Fruit fly (Drosophila melanogaster) whole organism, embryonic: Measurements from ENCODE around the gene Bet3.

Experiments
- BtbVII ChIP-seq: fragments of 200-800 bp; sonication (Bioruptor generic); optimal IDR thresholded peaks from 3 replicates; lab custom pipeline; 2017; ENCODE audit warnings: missing biosample characterization, mild to moderate bottlenecking, missing genetic modification characterization
- CG11560 ChIP-seq: fragments of 200-800 bp; sonication (Bioruptor generic); IDR thresholded peaks from 3 replicates; pipeline ENCODE4 v1.3.6; 2022; ENCODE audit warnings: missing biosample characterization, missing genetic modification characterization
- CG12104 ChIP-seq: fragments of 200-800 bp; sonication (Bioruptor generic); optimal IDR thresholded peaks from 3 replicates; lab custom pipeline; 2016; ENCODE audit warnings: missing biosample characterization, missing genetic modification characterization
- CG14050 ChIP-seq: fragments of 200-800 bp; sonication (Bioruptor generic); IDR thresholded peaks from 3 replicates; pipeline ENCODE4 v1.3.6; 2022; ENCODE audit warnings: missing biosample characterization, missing genetic modification characterization
- CG14667 ChIP-seq: fragments of 200-800 bp; sonication (Bioruptor generic); IDR thresholded peaks from 2 replicates; pipeline ENCODE4 v1.3.6; 2022; ENCODE audit warnings: missing biosample characterization, missing genetic modification characterization
- CG15269 ChIP-seq: fragments of 200-800 bp; sonication (Bioruptor generic); optimal IDR thresholded peaks from 2 replicates; lab custom pipeline; 2018; ENCODE audit warnings: missing biosample characterization, mild to moderate bottlenecking, missing genetic modification characterization, moderate library complexity
- CG16863 ChIP-seq: fragments of 200-800 bp; sonication (Bioruptor generic); optimal IDR thresholded peaks from 3 replicates; lab custom pipeline; 2016; ENCODE audit warnings: missing biosample characterization, missing genetic modification characterization
- CG18764 ChIP-seq: fragments of 200-800 bp; sonication (Bioruptor generic); optimal IDR thresholded peaks from 3 replicates; lab custom pipeline; 2016; ENCODE audit warnings: missing biosample characterization, missing genetic modification characterization
- CG34422 ChIP-seq: fragments of 200-800 bp; sonication (Bioruptor generic); IDR thresholded peaks from 3 replicates; pipeline ENCODE4 v1.3.6; 2022; ENCODE audit warnings: missing biosample characterization, missing genetic modification characterization
- CG6854 ChIP-seq: fragments of 200-800 bp; sonication (Bioruptor generic); optimal IDR thresholded peaks from 3 replicates; lab custom pipeline; 2017; ENCODE audit warnings: missing biosample characterization, mild to moderate bottlenecking, missing genetic modification characterization
- CG7786 ChIP-seq: fragments of 200-800 bp; sonication (Bioruptor generic); optimal IDR thresholded peaks from 2 replicates; lab custom pipeline; 2016; ENCODE audit warnings: missing biosample characterization, missing genetic modification characterization
- CG7839 ChIP-seq: fragments of 200-800 bp; sonication (Bioruptor generic); optimal IDR thresholded peaks from 3 replicates; lab custom pipeline; 2018; ENCODE audit warnings: missing biosample characterization, mild to moderate bottlenecking, missing genetic modification characterization, moderate library complexity
- CG8359 ChIP-seq: fragments of 200-800 bp; sonication (Bioruptor generic); optimal IDR thresholded peaks from 2 replicates; lab custom pipeline; 2017; ENCODE audit warnings: missing biosample characterization, mild to moderate bottlenecking, missing genetic modification characterization, borderline replicate concordance
- CG9437 ChIP-seq: fragments of 200-800 bp; sonication (Bioruptor generic); optimal IDR thresholded peaks from 2 replicates; lab custom pipeline; 2018; ENCODE audit warnings: missing biosample characterization, mild to moderate bottlenecking, missing genetic modification characterization
- CHES-1-like ChIP-seq: fragments of 200-800 bp; sonication (Bioruptor generic); optimal IDR thresholded peaks from 2 replicates; lab custom pipeline; 2016; ENCODE audit warnings: missing biosample characterization, missing genetic modification characterization
- Gsc ChIP-seq: fragments of 200-800 bp; sonication (Bioruptor generic); IDR thresholded peaks from 2 replicates; pipeline ENCODE4 v1.3.6; 2022; ENCODE audit warnings: missing biosample characterization, missing genetic modification characterization
- HLHmδ ChIP-seq: fragments of 200-800 bp; sonication (Bioruptor generic); optimal IDR thresholded peaks from 2 replicates; lab custom pipeline; 2018; ENCODE audit warnings: missing biosample characterization, mild to moderate bottlenecking, missing genetic modification characterization, moderate library complexity
- Hand ChIP-seq: fragments of 200-800 bp; sonication (Bioruptor generic); optimal IDR thresholded peaks from 2 replicates; lab custom pipeline; 2017; ENCODE audit warnings: mild to moderate bottlenecking, missing biosample characterization, missing genetic modification reagents, missing genetic modification characterization
- Poxn ChIP-seq: fragments of 200-800 bp; sonication (Bioruptor generic); IDR thresholded peaks from 2 replicates; pipeline ENCODE4 v1.3.6; 2022; ENCODE audit warnings: missing biosample characterization, missing genetic modification characterization
- Sin3A ChIP-seq: fragments of >200 bp; optimal IDR thresholded peaks from 2 replicates; lab custom pipeline; 2018
- Usf ChIP-seq: fragments of 200-800 bp; sonication (Bioruptor generic); optimal IDR thresholded peaks from 2 replicates; lab custom pipeline; 2017; ENCODE audit warnings: missing genotype, missing biosample characterization, missing genetic modification characterization
- ara ChIP-seq: fragments of 200-800 bp; sonication (Bioruptor generic); IDR thresholded peaks from 2 replicates; pipeline ENCODE4 v1.3.6; 2022; ENCODE audit warnings: missing biosample characterization, missing genetic modification characterization
- btn ChIP-seq: fragments of 200-800 bp; sonication (Bioruptor generic); optimal IDR thresholded peaks from 2 replicates; lab custom pipeline; 2016; ENCODE audit warnings: missing biosample characterization, missing genetic modification characterization
- crp ChIP-seq, 2 experiments: fragments of 200-800 bp; sonication (Bioruptor generic); optimal IDR thresholded peaks; 2 replicates in 1 of 2; 3 replicates in 1 of 2; lab custom pipeline; 2017; ENCODE audit warnings: missing biosample characterization in 2 of 2, missing genetic modification characterization in 2 of 2, mild to moderate bottlenecking in 1 of 2, moderate library complexity in 1 of 2
- cwo ChIP-seq: fragments of 200-800 bp; sonication (Bioruptor generic); optimal IDR thresholded peaks from 3 replicates; lab custom pipeline; 2017; ENCODE audit warnings: missing biosample characterization, missing genetic modification characterization, mild to moderate bottlenecking, moderate library complexity, missing genetic modification reagents
- da ChIP-seq: fragments of 200-800 bp; sonication (Bioruptor generic); optimal IDR thresholded peaks from 2 replicates; lab custom pipeline; 2016; ENCODE audit warnings: missing biosample characterization, missing genetic modification characterization
- dimm ChIP-seq: fragments of 200-800 bp; sonication (Bioruptor generic); IDR thresholded peaks from 2 replicates; pipeline ENCODE4 v1.3.6; 2022; ENCODE audit warnings: missing biosample characterization, missing genetic modification characterization
- ems ChIP-seq: fragments of 200-800 bp; sonication (Bioruptor generic); optimal IDR thresholded peaks from 3 replicates; lab custom pipeline; 2016; ENCODE audit warnings: missing biosample characterization, missing genetic modification characterization
- en ChIP-seq: fragments of 200-800 bp; sonication (Bioruptor generic); optimal IDR thresholded peaks from 2 replicates; lab custom pipeline; 2016; ENCODE audit warnings: missing biosample characterization, missing genetic modification characterization
- fru ChIP-seq: fragments of >200 bp; optimal IDR thresholded peaks from 2 replicates; lab custom pipeline; 2017
- gcm2 ChIP-seq: fragments of 200-800 bp; sonication (Bioruptor generic); optimal IDR thresholded peaks from 2 replicates; lab custom pipeline; 2016; ENCODE audit warnings: missing biosample characterization, missing genetic modification characterization
- gem ChIP-seq: fragments of 200-800 bp; sonication (Bioruptor generic); optimal IDR thresholded peaks from 2 replicates; lab custom pipeline; 2019; ENCODE audit warnings: missing biosample characterization, mild to moderate bottlenecking, missing genetic modification characterization, moderate library complexity
- grau ChIP-seq: fragments of 200-800 bp; optimal IDR thresholded peaks from 3 replicates; lab custom pipeline; 2019; ENCODE audit warnings: missing biosample characterization, mild to moderate bottlenecking, missing genetic modification characterization, moderate library complexity
- gro ChIP-seq: fragments of 200-800 bp; sonication (Bioruptor generic); optimal IDR thresholded peaks from 2 replicates; lab custom pipeline; 2016; ENCODE audit warnings: missing biosample characterization, missing genetic modification characterization
- gt ChIP-seq: fragments of 200-800 bp; sonication (Bioruptor generic); IDR thresholded peaks from 2 replicates; pipeline ENCODE4 v1.3.6; 2022; ENCODE audit warnings: missing biosample characterization, missing genetic modification characterization
- insv ChIP-seq, 2 experiments: fragments of 200-800 bp; sonication (Bioruptor generic); optimal IDR thresholded peaks; 3 replicates each; lab custom pipeline; 2016 to 2018; ENCODE audit warnings: missing biosample characterization in 2 of 2, missing genetic modification characterization in 2 of 2
- jigr1 ChIP-seq: fragments of 200-800 bp; sonication (Bioruptor generic); IDR thresholded peaks from 3 replicates; pipeline ENCODE4 v1.3.6; 2022; ENCODE audit warnings: missing biosample characterization, missing genetic modification characterization
- ken ChIP-seq: fragments of 200-800 bp; sonication (Bioruptor generic); IDR thresholded peaks from 3 replicates; pipeline ENCODE4 v1.3.6; 2022; ENCODE audit warnings: missing biosample characterization, missing genetic modification characterization
- mirr ChIP-seq: fragments of 200-800 bp; sonication (Bioruptor generic); optimal IDR thresholded peaks from 3 replicates; lab custom pipeline; 2018; ENCODE audit warnings: missing biosample characterization, mild to moderate bottlenecking, missing genetic modification characterization
- oc ChIP-seq: fragments of 200-800 bp; sonication (Bioruptor generic); optimal IDR thresholded peaks from 2 replicates; lab custom pipeline; 2018; ENCODE audit warnings: missing biosample characterization, mild to moderate bottlenecking, missing genetic modification characterization, moderate library complexity
- pnt ChIP-seq: fragments of 200-800 bp; sonication (Bioruptor generic); optimal IDR thresholded peaks from 3 replicates; lab custom pipeline; 2016; ENCODE audit warnings: missing biosample characterization, missing genetic modification characterization
- psq ChIP-seq: fragments of 200-800 bp; sonication (Bioruptor generic); optimal IDR thresholded peaks from 2 replicates; lab custom pipeline; 2017; ENCODE audit warnings: missing biosample characterization, missing genetic modification characterization
- rib ChIP-seq: fragments of 200-800 bp; sonication (Bioruptor generic); IDR thresholded peaks from 2 replicates; pipeline ENCODE4 v1.3.6; 2022; ENCODE audit warnings: missing biosample characterization, missing genetic modification characterization
- sisA ChIP-seq: fragments of 200-800 bp; sonication (Bioruptor generic); IDR thresholded peaks from 2 replicates; pipeline ENCODE4 v1.3.6; 2022; ENCODE audit warnings: missing biosample characterization, missing genetic modification characterization
- tap ChIP-seq: fragments of 200-800 bp; optimal IDR thresholded peaks from 3 replicates; lab custom pipeline; 2019; ENCODE audit warnings: missing biosample characterization, mild to moderate bottlenecking, missing genetic modification characterization, moderate library complexity
- tll ChIP-seq, 2 experiments: fragments of 200-800 bp in 1 of 2; fragments of >200 bp in 1 of 2; sonication (Bioruptor generic) in 1 of 2; optimal IDR thresholded peaks; 2 replicates each; lab custom pipeline; 2017 to 2019; ENCODE audit warnings: missing biosample characterization in 2 of 2, missing genetic modification characterization in 2 of 2, mild to moderate bottlenecking in 1 of 2, moderate library complexity in 1 of 2
- toy ChIP-seq: fragments of 200-800 bp; sonication (Bioruptor generic); IDR thresholded peaks from 2 replicates; pipeline ENCODE4 v1.3.6; 2022; ENCODE audit warnings: missing biosample characterization, missing genetic modification characterization
- trh ChIP-seq: fragments of 200-800 bp; sonication (Bioruptor generic); optimal IDR thresholded peaks from 2 replicates; lab custom pipeline; 2016; ENCODE audit warnings: missing biosample characterization, missing genetic modification characterization
- twi ChIP-seq: fragments of 200-800 bp; optimal IDR thresholded peaks from 2 replicates; lab custom pipeline; 2019; ENCODE audit warnings: missing biosample characterization, mild to moderate bottlenecking, missing genetic modification characterization, moderate library complexity
- vnd ChIP-seq: fragments of 200-800 bp; sonication (Bioruptor generic); IDR thresholded peaks from 3 replicates; pipeline ENCODE4 v1.3.6; 2022; ENCODE audit warnings: missing biosample characterization, missing genetic modification characterization; ENCODE audit not compliant: partially characterized antibody
- vvl ChIP-seq: fragments of 200-800 bp; sonication (Bioruptor generic); IDR thresholded peaks from 2 replicates; pipeline ENCODE4 v1.3.6; 2022; ENCODE audit warnings: missing biosample characterization, missing genetic modification characterization
- wdn ChIP-seq: fragments of 200-800 bp; sonication (Bioruptor generic); IDR thresholded peaks from 2 replicates; pipeline ENCODE4 v1.3.6; 2022; ENCODE audit warnings: missing biosample characterization, missing genetic modification characterization
- zfh2 ChIP-seq: fragments of 200-800 bp; sonication (Bioruptor generic); optimal IDR thresholded peaks from 2 replicates; lab custom pipeline; 2016; ENCODE audit warnings: missing biosample characterization, missing genetic modification characterization

Bet3 gene

dm6 chr3L:9397156-9397555 lies 44.9 kb downstream of the Bet3 start (continued):
- TF ChIP-seq grau (tag; lab: Kevin White, UChicago) (peak; percentile 21), Hand (peak; percentile 3), ems (GFP tag; lab: Kevin White, UChicago) (peak; percentile 38), crp (GFP tag; optimal IDR thresholded peaks at IDR 0.05; lab: Kevin White, UChicago) (no peak), en (no peak), BtbVII (GFP tag; lab: Kevin White, UChicago) (peak; percentile 91), dimm (GFP tag; lab: Robert Waterston, UW) (no peak), tap (tag; lab: Kevin White, UChicago) (peak; percentile 55), btn (GFP tag; lab: Kevin White, UChicago) (no peak), trh (no peak), oc (tag; lab: Kevin White, UChicago) (no peak), Poxn (GFP tag; lab: Robert Waterston, UW) (no peak), CG7786 (GFP tag; lab: Kevin White, UChicago) (peak; percentile 31), ara (GFP tag; lab: Robert Waterston, UW) (peak; percentile 67), CG14667 (no peak), HLHmδ (GFP tag; lab: Kevin White, UChicago) (peak; percentile 71), CG16863 (GFP tag; lab: Kevin White, UChicago) (no peak), da (no peak), CG6854 (peak; percentile 82), vnd (no peak), gem (tag; lab: Kevin White, UChicago) (peak; percentile 47), CHES-1-like (GFP tag; lab: Kevin White, UChicago) (peak; percentile 9), toy (peak; percentile 49; the same call in 1 of the 2 replicates), mirr (GFP tag; lab: Kevin White, UChicago) (peak; percentile 92), CG9437 (GFP tag; lab: Kevin White, UChicago) (no peak), CG14050 (GFP tag; lab: Robert Waterston, UW) (no peak), CG11560 (no peak), insv (GFP tag; optimal IDR thresholded peaks at IDR 0.05; lab: Kevin White, UChicago) (no peak), CG8359 (peak; percentile 56), CG15269 (tag; lab: Kevin White, UChicago) (peak; percentile 1), psq (GFP tag; lab: Kevin White, UChicago) (no peak), CG12104 (peak; percentile 62), Gsc (GFP tag; lab: Robert Waterston, UW) (no peak), CG34422 (GFP tag; lab: Robert Waterston, UW) (no peak), sisA (no peak), cwo (GFP tag; lab: Kevin White, UChicago) (peak; percentile 84), CG7839 (tag; lab: Kevin White, UChicago) (peak; percentile 3), gcm2 (GFP tag; lab: Kevin White, UChicago) (no peak), vvl (GFP tag; lab: Robert Waterston, UW) (no peak), gro (GFP tag; lab: Kevin White, UChicago) (peak; percentile 94), rib (GFP tag; lab: Robert Waterston, UW) (peak; percentile 33; the same call in 1 of the 2 replicates), twi (tag; lab: Kevin White, UChicago) (peak; percentile 42), pnt (GFP tag; lab: Kevin White, UChicago) (peak; percentile 25), ken (no peak), tll (GFP tag; optimal IDR thresholded peaks at IDR 0.05; lab: Kevin White, UChicago) (no peak), Usf (GFP tag; lab: Kevin White, UChicago) (no peak), gt (GFP tag; lab: Robert Waterston, UW) (no peak), fru (lab: Kevin White, UChicago) (no peak), jigr1 (no peak), wdn (GFP tag; lab: Robert Waterston, UW) (0 out of 2 replicates have a peak, but pooled peaks have one; percentile 28), CG18764 (GFP tag; lab: Kevin White, UChicago) (peak; percentile 48), zfh2 (GFP tag; lab: Kevin White, UChicago) (peak; percentile 16), Sin3A (no peak)
